Worm (Caenorhabditis elegans): ENCODE results near the gene F29B9.11.

DNA sequence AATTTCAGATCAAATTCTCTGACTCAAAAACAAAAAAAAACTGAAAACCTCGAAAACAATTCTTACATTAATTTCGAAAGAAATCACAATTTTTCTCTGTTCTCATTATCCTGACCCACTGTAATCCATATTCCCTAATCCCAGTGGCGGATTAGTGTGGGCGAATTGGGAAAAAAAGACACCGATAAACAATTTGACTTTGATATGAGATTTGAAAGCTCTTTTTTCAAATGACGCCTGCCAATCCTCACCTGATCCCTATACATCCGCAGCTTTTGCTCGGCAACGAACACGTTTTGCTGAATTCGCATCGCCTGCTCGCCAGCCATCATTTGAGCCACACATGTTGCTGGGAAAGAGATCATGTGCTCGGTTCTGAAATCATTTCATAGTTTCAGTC, 48.3 kb downstream of the F29B9.11 start:
- TF ChIP-seq tab-1 (GFP tag; IDR thresholded peaks at IDR 0.05) = no peak
- TF ChIP-seq ztf-29 (GFP tag; IDR thresholded peaks at IDR 0.05) = no peak
- TF ChIP-seq med-1 (GFP tag; optimal IDR thresholded peaks at IDR 0.05; ENCODE audit: insufficient read depth) = no peak
- no peak for TF ChIP-seq ref-1 (GFP tag; conservative IDR thresholded peaks at IDR 0.05)
- no peak for TF ChIP-seq flt-1 (GFP tag; IDR thresholded peaks at IDR 0.05)
- TF ChIP-seq T22C8.4 (GFP tag; IDR thresholded peaks at IDR 0.05) = no peak
- TF ChIP-seq cog-1 (tag; optimal IDR thresholded peaks at IDR 0.05) = no peak
- TF ChIP-seq ztf-23 (GFP tag; IDR thresholded peaks at IDR 0.05) = no peak
- TF ChIP-seq klf-2 (GFP tag; conservative IDR thresholded peaks at IDR 0.05) = no peak
